Fruit fly (Drosophila melanogaster): ENCODE measurements around the gene CG9331.

Gene CG9331

dm6 chr2L:20780768-20781167 lies 41.9 kb upstream of the CG9331 start (continued):
- peak; percentile 37 for TF ChIP-seq HmgZ (tag; optimal IDR thresholded peaks at IDR 0.05)
- TF ChIP-seq CG9215 (GFP tag; IDR thresholded peaks at IDR 0.05) = no peak
- TF ChIP-seq CG7987 (GFP tag; optimal IDR thresholded peaks at IDR 0.05) = peak; percentile 91
- no peak for TF ChIP-seq pros (GFP tag; optimal IDR thresholded peaks at IDR 0.05)
- TF ChIP-seq CG17568 (GFP tag; optimal IDR thresholded peaks at IDR 0.05) = peak; percentile 79
- peak; percentile 34 for TF ChIP-seq Max (GFP tag; optimal IDR thresholded peaks at IDR 0.05)
- no peak for TF ChIP-seq Opbp (GFP tag; IDR thresholded peaks at IDR 0.05; ENCODE audit: partially characterized antibody)
- TF ChIP-seq lilli (GFP tag; optimal IDR thresholded peaks at IDR 0.05) = peak; percentile 26
- TF ChIP-seq phol (tag; optimal IDR thresholded peaks at IDR 0.05) = peak; percentile 0
- TF ChIP-seq CG17359 (tag; optimal IDR thresholded peaks at IDR 0.05) = peak; percentile 78
- TF ChIP-seq CG12391 (tag; optimal IDR thresholded peaks at IDR 0.05) = peak; percentile 32
- peak; percentile 73 for TF ChIP-seq CG12104 (GFP tag; optimal IDR thresholded peaks at IDR 0.05)
- no peak for TF ChIP-seq prd (optimal IDR thresholded peaks at IDR 0.05)
- TF ChIP-seq prd (GFP tag; IDR thresholded peaks at IDR 0.05) = peak; percentile 66
- TF ChIP-seq btn (GFP tag; optimal IDR thresholded peaks at IDR 0.05) = peak; percentile 71
- TF ChIP-seq CG4820 (GFP tag; optimal IDR thresholded peaks at IDR 0.05) = no peak
- peak; percentile 59; the same call in 1 of the 3 replicates for TF ChIP-seq CG3726 (GFP tag; IDR thresholded peaks at IDR 0.05)
- no peak for TF ChIP-seq zf30C (GFP tag; optimal IDR thresholded peaks at IDR 0.05)
- TF ChIP-seq MESR4 (GFP tag; optimal IDR thresholded peaks at IDR 0.05) = no peak
- no peak for TF ChIP-seq ab (GFP tag; optimal IDR thresholded peaks at IDR 0.05)
- no peak for TF ChIP-seq C15 (GFP tag; IDR thresholded peaks at IDR 0.05)
- TF ChIP-seq ara (GFP tag; IDR thresholded peaks at IDR 0.05) = peak; percentile 50; the same call in 1 of the 2 replicates
- peak; percentile 30 for TF ChIP-seq Camta (GFP tag; optimal IDR thresholded peaks at IDR 0.05)
- TF ChIP-seq CG6175 (GFP tag; IDR thresholded peaks at IDR 0.05) = no peak
- TF ChIP-seq CG4730 (GFP tag; IDR thresholded peaks at IDR 0.05) = no peak
- peak; percentile 75 for TF ChIP-seq Fer1 (GFP tag; optimal IDR thresholded peaks at IDR 0.05)
- peak; percentile 42 for TF ChIP-seq CG16863 (GFP tag; optimal IDR thresholded peaks at IDR 0.05)
- TF ChIP-seq CG2129 (GFP tag; IDR thresholded peaks at IDR 0.05; ENCODE audit: partially characterized antibody) = no peak
- TF ChIP-seq CG6654 (GFP tag; optimal IDR thresholded peaks at IDR 0.05) = peak; percentile 54
- TF ChIP-seq Hr39 (optimal IDR thresholded peaks at IDR 0.05) = no peak
- peak; percentile 70 for TF ChIP-seq CG8924 (tag; optimal IDR thresholded peaks at IDR 0.05)
- TF ChIP-seq CG12299 (tag; optimal IDR thresholded peaks at IDR 0.05) = peak; percentile 30
- peak; percentile 67 for TF ChIP-seq zen (tag; optimal IDR thresholded peaks at IDR 0.05)
- peak; percentile 85 for TF ChIP-seq MTF-1 (GFP tag; optimal IDR thresholded peaks at IDR 0.05; ENCODE audit: borderline replicate concordance)
- peak; percentile 18 for TF ChIP-seq tup (GFP tag; optimal IDR thresholded peaks at IDR 0.05)
- TF ChIP-seq Stat92E (GFP tag; optimal IDR thresholded peaks at IDR 0.05) = no peak
- peak; percentile 49 for TF ChIP-seq grn (GFP tag; optimal IDR thresholded peaks at IDR 0.05)
- no peak for TF ChIP-seq CG1832 (GFP tag; optimal IDR thresholded peaks at IDR 0.05)
- TF ChIP-seq bab2 (GFP tag; optimal IDR thresholded peaks at IDR 0.05) = peak; percentile 59
- peak; percentile 32 for TF ChIP-seq Jarid2 (GFP tag; optimal IDR thresholded peaks at IDR 0.05)
- no peak for TF ChIP-seq BEAF-32 (GFP tag; optimal IDR thresholded peaks at IDR 0.05)
- TF ChIP-seq CG10565 (GFP tag; optimal IDR thresholded peaks at IDR 0.05) = no peak
- no peak for TF ChIP-seq vnd (GFP tag; IDR thresholded peaks at IDR 0.05; ENCODE audit: partially characterized antibody)
- peak; percentile 87 for TF ChIP-seq CG9727 (GFP tag; optimal IDR thresholded peaks at IDR 0.05)
- TF ChIP-seq CG4854 (GFP tag; optimal IDR thresholded peaks at IDR 0.05) = peak; percentile 59
- TF ChIP-seq CG3163 (GFP tag; optimal IDR thresholded peaks at IDR 0.05) = no peak
- peak; percentile 38 for TF ChIP-seq Hsf (GFP tag; optimal IDR thresholded peaks at IDR 0.05)
- peak; percentile 11; the same call in 1 of the 3 replicates for TF ChIP-seq Dbx (GFP tag; IDR thresholded peaks at IDR 0.05)
- no peak for TF ChIP-seq CG7357 (GFP tag; IDR thresholded peaks at IDR 0.05)
- 0 out of 2 replicates have a peak, but pooled peaks have one; percentile 48 for TF ChIP-seq dati (GFP tag; IDR thresholded peaks at IDR 0.05)
- no peak for TF ChIP-seq dan (GFP tag; IDR thresholded peaks at IDR 0.05)

Data from whole organism, embryonic.